Worm (Caenorhabditis elegans) whole organism, L2 larva: ENCODE data around the gene F08A7.1.

Experiments
- F13H6.1 ChIP-seq: sonication (generic microtip); optimal IDR thresholded peaks from 2 replicates; lab custom pipeline; 2016; ENCODE audit warnings: missing genetic modification characterization, missing compliant biosample characterization
- R02D3.7 ChIP-seq: fragments of 150-350 bp; optimal IDR thresholded peaks from 2 replicates; lab custom pipeline; 2014; ENCODE audit warnings: missing biosample characterization, missing genetic modification characterization
- ZK546.5 ChIP-seq: sonication (generic microtip); optimal IDR thresholded peaks from 2 replicates; lab custom pipeline; 2017; ENCODE audit warnings: missing biosample characterization, missing genetic modification characterization
- aly-2 ChIP-seq: fragments of 150-350 bp; optimal IDR thresholded peaks from 2 replicates; lab custom pipeline; 2014; ENCODE audit warnings: missing biosample characterization, missing genetic modification characterization
- ama-1 ChIP-seq: fragments of 150-350 bp; optimal IDR thresholded peaks from 2 replicates; lab custom pipeline; 2018; ENCODE audit warnings: inconsistent platforms
- blmp-1 ChIP-seq: sonication (generic microtip); optimal IDR thresholded peaks from 2 replicates; lab custom pipeline; 2017; ENCODE audit warnings: missing genetic modification characterization, mild to moderate bottlenecking, missing compliant biosample characterization, antibody characterized with exemption, moderate library complexity; ENCODE audit not compliant: insufficient read depth
- ceh-82 ChIP-seq: fragments of 150-350 bp; optimal IDR thresholded peaks from 2 replicates; lab custom pipeline; 2014; ENCODE audit warnings: missing biosample characterization, missing genetic modification characterization
- crh-2 ChIP-seq: sonication (generic microtip); optimal IDR thresholded peaks from 2 replicates; lab custom pipeline; 2017; ENCODE audit warnings: missing biosample characterization, missing genetic modification characterization
- elt-1 ChIP-seq: fragments of 150-350 bp; optimal IDR thresholded peaks from 2 replicates; lab custom pipeline; 2014; ENCODE audit warnings: missing biosample characterization, missing genetic modification characterization
- elt-3 ChIP-seq: sonication (generic microtip); optimal IDR thresholded peaks from 2 replicates; lab custom pipeline; 2017; ENCODE audit warnings: missing biosample characterization, missing genetic modification characterization
- fos-1 ChIP-seq: fragments of 150-350 bp; optimal IDR thresholded peaks from 2 replicates; lab custom pipeline; 2014; ENCODE audit warnings: missing biosample characterization, missing genetic modification characterization
- gmeb-1 ChIP-seq: fragments of 150-350 bp; optimal IDR thresholded peaks from 2 replicates; lab custom pipeline; 2014; ENCODE audit warnings: missing biosample characterization, missing genetic modification characterization
- lin-13 ChIP-seq: fragments of 150-350 bp; optimal IDR thresholded peaks from 2 replicates; lab custom pipeline; 2014; ENCODE audit warnings: missing biosample characterization, missing genetic modification reagents, missing genetic modification characterization
- mdl-1 ChIP-seq, 2 experiments: fragments of 150-350 bp in 1 of 2; sonication (generic microtip) in 1 of 2; optimal IDR thresholded peaks; 2 replicates each; lab custom pipeline; 2017; ENCODE audit warnings: missing biosample characterization in 2 of 2, missing genetic modification characterization in 2 of 2
- nhr-129 ChIP-seq: fragments of 150-350 bp; optimal IDR thresholded peaks from 2 replicates; lab custom pipeline; 2014; ENCODE audit warnings: missing biosample characterization, missing genetic modification characterization
- nhr-237 ChIP-seq: fragments of 150-350 bp; optimal IDR thresholded peaks from 2 replicates; lab custom pipeline; 2014; ENCODE audit warnings: missing biosample characterization, missing genetic modification characterization
- nhr-25 ChIP-seq: fragments of 150-350 bp; sonication (generic microtip); optimal IDR thresholded peaks from 3 replicates; lab custom pipeline; 2014; ENCODE audit warnings: missing biosample characterization, missing genetic modification characterization
- nhr-77 ChIP-seq: fragments of 150-350 bp; optimal IDR thresholded peaks from 2 replicates; lab custom pipeline; 2014; ENCODE audit warnings: missing biosample characterization, missing genetic modification characterization
- peb-1 ChIP-seq: fragments of 150-350 bp; optimal IDR thresholded peaks from 2 replicates; lab custom pipeline; 2014; ENCODE audit warnings: missing biosample characterization, missing genetic modification characterization
- sem-4 ChIP-seq: fragments of 150-350 bp; optimal IDR thresholded peaks from 2 replicates; lab custom pipeline; 2014; ENCODE audit warnings: missing biosample characterization, missing genetic modification reagents, missing genetic modification characterization
- skn-1 ChIP-seq: sonication (generic microtip); optimal IDR thresholded peaks from 2 replicates; lab custom pipeline; 2017; ENCODE audit warnings: missing biosample characterization, missing genetic modification characterization
- sma-3 ChIP-seq: sonication (generic microtip); optimal IDR thresholded peaks from 2 replicates; lab custom pipeline; 2016; ENCODE audit warnings: missing genetic modification reagents, missing genetic modification characterization, missing compliant biosample characterization
- sma-9 ChIP-seq, 2 experiments: fragments of 150-350 bp in 1 of 2; sonication (generic microtip) in 1 of 2; optimal IDR thresholded peaks; 2 replicates each; lab custom pipeline; 2014 to 2016; ENCODE audit warnings: missing genetic modification characterization in 2 of 2, mild to moderate bottlenecking in 1 of 2, missing biosample characterization in 1 of 2, missing compliant biosample characterization in 1 of 2, missing genetic modification reagents in 1 of 2, moderate library complexity in 1 of 2
- snpc-4 ChIP-seq: fragments of 150-350 bp; optimal IDR thresholded peaks from 2 replicates; lab custom pipeline; 2014; ENCODE audit warnings: missing biosample characterization, missing genetic modification characterization
- unc-39 ChIP-seq: fragments of 150-350 bp; optimal IDR thresholded peaks from 2 replicates; lab custom pipeline; 2014; ENCODE audit warnings: missing biosample characterization, missing genetic modification characterization
- unc-55 ChIP-seq: fragments of 150-350 bp; sonication (generic microtip); optimal IDR thresholded peaks from 3 replicates; lab custom pipeline; 2014; ENCODE audit warnings: missing biosample characterization, missing genetic modification reagents, missing genetic modification characterization
- unc-62 ChIP-seq: fragments of 150-350 bp; optimal IDR thresholded peaks from 2 replicates; lab custom pipeline; 2014; ENCODE audit warnings: missing biosample characterization, missing genetic modification reagents, missing genetic modification characterization
- ztf-1 ChIP-seq: fragments of 200-800 bp; sonication (Bioruptor generic); conservative IDR thresholded peaks from 2 replicates; pipeline ENCODE4 v1.3.6; 2022; ENCODE audit warnings: missing genetic modification characterization, missing compliant biosample characterization
- ztf-11 ChIP-seq: sonication (generic microtip); optimal IDR thresholded peaks from 2 replicates; lab custom pipeline; 2017; ENCODE audit warnings: missing biosample characterization, missing genetic modification characterization

Gene F08A7.1

DNA sequence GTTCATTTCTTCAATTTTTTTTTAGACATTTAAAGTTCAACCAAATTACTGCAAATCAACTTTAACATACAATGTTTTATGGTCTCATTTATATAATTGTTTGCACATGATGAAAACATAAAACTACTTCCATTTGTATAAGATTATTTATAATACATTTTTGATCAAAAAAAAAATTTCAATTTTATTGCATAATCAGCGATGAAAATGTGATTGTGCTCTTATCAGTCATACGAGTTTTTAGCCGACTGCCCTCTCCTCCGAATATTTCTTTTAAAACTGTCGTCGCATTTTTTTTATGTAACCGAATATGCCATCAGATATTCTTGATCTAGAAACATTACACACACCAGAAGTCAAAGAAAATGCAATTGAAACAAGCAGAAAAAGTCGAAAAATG lies at the start of gene F08A7.1:
TSS of gene F08A7.1 (plus strand) at position 191 of the 400 bp plus-strand sequence.
- no peak for TF ChIP-seq ztf-11 (tag; lab: Kevin White, UChicago)
- peak; percentile 36 for TF ChIP-seq fos-1 (tag; lab: Kevin White, UChicago)
- TF ChIP-seq snpc-4 = no peak
- no peak for TF ChIP-seq mdl-1 (tag; optimal IDR thresholded peaks at IDR 0.05; lab: Kevin White, UChicago)
- TF ChIP-seq elt-1 (tag; lab: Kevin White, UChicago) = no peak
- no peak for TF ChIP-seq skn-1 (tag; lab: Kevin White, UChicago)
- peak; percentile 44 for TF ChIP-seq gmeb-1

DNA sequence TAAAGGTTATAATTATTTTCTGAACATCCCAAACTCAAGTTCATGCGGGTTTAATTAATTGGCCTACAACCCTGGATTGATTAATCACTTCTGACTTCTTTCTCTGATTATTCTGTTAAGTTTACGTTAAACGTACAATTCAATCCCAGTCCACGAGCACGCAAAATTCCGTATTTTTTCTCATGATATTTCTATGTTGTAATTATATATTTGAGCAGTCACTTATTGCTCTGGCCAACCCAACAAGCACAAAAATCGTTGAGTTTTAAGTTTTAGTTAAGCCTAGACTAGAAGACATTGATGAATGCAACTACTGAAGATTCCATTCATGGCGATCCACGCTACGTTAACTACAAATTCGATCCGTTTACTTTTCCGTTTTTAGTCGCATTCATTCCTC lies 44.5 kb upstream of the F08A7.1 start, which contains the start of gene sru-15:
TSS of gene sru-15 (plus strand) at position 301 of the 400 bp plus-strand sequence.
- TF ChIP-seq aly-2 (tag; lab: Kevin White, UChicago) (no peak), F13H6.1 (no peak), unc-62 (no peak), ztf-1 (no peak), gmeb-1 (no peak), nhr-237 (tag; lab: Kevin White, UChicago) (no peak), sma-3 (GFP tag; lab: Kevin White, UChicago) (no peak), ztf-11 (tag; lab: Kevin White, UChicago) (no peak)

ce11 chrIV:17399455-17399854 lies 41.0 kb upstream of the F08A7.1 start, which contains the start of gene T02D1.4:
T02D1.4 (plus strand) TSS chrIV:17399755.
- TF ChIP-seq mdl-1 (tag; optimal IDR thresholded peaks at IDR 0.05; lab: Kevin White, UChicago) = no peak

ce11 chrIV:17405530-17405929 lies 34.9 kb upstream of the F08A7.1 start, which contains the start of gene pmp-4:
pmp-4 (minus strand) TSS chrIV:17405630.
- no peak for TF ChIP-seq peb-1 (tag; lab: Kevin White, UChicago)
- no peak for TF ChIP-seq lin-13 (GFP tag; lab: Kevin White, UChicago)
- peak; percentile 10 for TF ChIP-seq fos-1 (tag; lab: Kevin White, UChicago)

DNA sequence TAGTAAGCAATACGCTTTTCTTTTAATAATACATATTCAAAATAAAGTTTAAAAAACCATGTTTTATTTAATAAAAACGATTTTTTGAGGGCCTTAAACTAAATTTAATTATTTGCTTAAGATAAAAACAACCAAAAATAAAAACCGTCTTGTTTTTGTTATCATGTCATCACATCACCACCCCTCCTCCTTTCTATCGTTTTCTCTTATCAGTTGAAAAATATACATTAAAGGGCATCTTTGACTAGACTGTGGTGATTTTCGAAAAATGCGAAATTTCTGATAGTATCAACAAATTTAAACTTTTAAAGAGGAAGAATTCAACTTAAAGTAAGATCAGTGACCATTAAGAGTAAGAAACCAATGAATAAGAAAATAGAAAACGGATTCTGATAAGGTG lies 34.3 kb upstream of the F08A7.1 start:
- TF ChIP-seq gmeb-1 (peak; percentile 3), aly-2 (tag; lab: Kevin White, UChicago) (no peak), nhr-77 (tag; lab: Kevin White, UChicago) (no peak), fos-1 (tag; lab: Kevin White, UChicago) (peak; percentile 6), sma-9 (GFP tag; optimal IDR thresholded peaks at IDR 0.05; lab: Kevin White, UChicago) (peak; percentile 54), sma-9 (tag; optimal IDR thresholded peaks at IDR 0.05; lab: Kevin White, UChicago) (no peak), ceh-82 (tag; lab: Kevin White, UChicago) (no peak), F13H6.1 (no peak), crh-2 (peak; percentile 10), snpc-4 (no peak), R02D3.7 (tag; lab: Kevin White, UChicago) (no peak), elt-3 (tag; lab: Kevin White, UChicago) (no peak), unc-55 (GFP tag; lab: Kevin White, UChicago) (no peak), ZK546.5 (tag; lab: Kevin White, UChicago) (no peak), nhr-129 (tag; lab: Kevin White, UChicago) (peak; percentile 19), ama-1 (lab: Kevin White, UChicago) (no peak), blmp-1 (tag; lab: Kevin White, UChicago) (peak; percentile 57), sem-4 (tag; lab: Kevin White, UChicago) (no peak)

- TF ChIP-seq ceh-82 (tag; lab: Kevin White, UChicago) (no peak), unc-39 (tag; lab: Kevin White, UChicago) (no peak), ztf-1 (no peak), F13H6.1 (no peak), lin-13 (GFP tag; lab: Kevin White, UChicago) (no peak)
Observed at ce11 chrIV:17407025-17407424, 33.4 kb upstream of the F08A7.1 start, which contains the start of gene T02D1.7. T02D1.7 (minus strand) TSS chrIV:17407125.

DNA sequence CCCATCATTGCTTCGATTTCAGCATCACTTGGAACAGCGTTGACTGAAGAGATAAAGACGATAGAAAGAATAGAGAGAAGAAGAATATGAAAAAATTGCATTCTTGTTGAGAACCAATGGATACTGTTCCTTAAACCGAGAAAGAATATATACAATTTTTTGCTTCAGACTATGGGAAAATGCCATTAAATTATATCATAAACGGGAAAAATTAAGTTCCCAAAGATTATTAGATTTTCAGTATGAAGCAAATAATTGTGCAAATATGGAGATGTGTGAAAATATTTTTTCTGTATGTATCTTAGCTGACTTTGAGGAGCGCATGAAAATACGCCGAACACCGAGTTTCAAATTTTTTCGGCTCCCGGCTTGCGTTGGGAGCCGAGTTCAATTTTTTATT lies 32.9 kb upstream of the F08A7.1 start, which contains the start of gene T02D1.9:
TSS of gene T02D1.9 (minus strand) at position 101 of the 400 bp plus-strand sequence.
- TF ChIP-seq nhr-25 (tag; lab: Kevin White, UChicago) (no peak), mdl-1 (tag; optimal IDR thresholded peaks at IDR 0.05; lab: Kevin White, UChicago) (no peak), lin-13 (GFP tag; lab: Kevin White, UChicago) (no peak)
- TF ChIP-seq, all 48 proteins: peak for 0
